Worm (Caenorhabditis elegans) whole organism, early embryonic: ENCODE data around the gene C15B12.3.

Source experiments
- B0310.2 ChIP-seq: sonication (generic microtip); optimal IDR thresholded peaks from 2 replicates; lab custom pipeline; 2016; ENCODE audit warnings: mild to moderate bottlenecking, missing genetic modification characterization, missing compliant biosample characterization
- F13C5.2 ChIP-seq: sonication (generic microtip); optimal IDR thresholded peaks from 2 replicates; lab custom pipeline; 2017; ENCODE audit warnings: mild to moderate bottlenecking, missing genetic modification characterization, inconsistent platforms, missing compliant biosample characterization
- aly-1 ChIP-seq: sonication (generic microtip); optimal IDR thresholded peaks from 2 replicates; lab custom pipeline; 2016; ENCODE audit warnings: missing genetic modification characterization, missing compliant biosample characterization
- ama-1 ChIP-seq: fragments of 150-350 bp; optimal IDR thresholded peaks from 2 replicates; lab custom pipeline; 2014
- ceh-13 ChIP-seq: fragments of 200-800 bp; sonication (Bioruptor generic); optimal IDR thresholded peaks from 2 replicates; lab custom pipeline; 2018; ENCODE audit warnings: mild to moderate bottlenecking, missing genetic modification characterization, missing compliant biosample characterization
- ceh-36 ChIP-seq: sonication (generic microtip); optimal IDR thresholded peaks from 2 replicates; lab custom pipeline; 2016; ENCODE audit warnings: missing genetic modification characterization, inconsistent platforms, missing compliant biosample characterization
- ets-7 ChIP-seq: sonication (generic microtip); optimal IDR thresholded peaks from 2 replicates; lab custom pipeline; 2016; ENCODE audit warnings: missing genotype, missing genetic modification characterization, missing compliant biosample characterization
- flt-1 ChIP-seq: fragments of 200-800 bp; sonication (Bioruptor generic); IDR thresholded peaks from 2 replicates; pipeline ENCODE4 v1.3.6; 2022; ENCODE audit warnings: missing genetic modification characterization, missing compliant biosample characterization
- hmbx-1 ChIP-seq: sonication (generic microtip); optimal IDR thresholded peaks from 2 replicates; lab custom pipeline; 2016; ENCODE audit warnings: mild to moderate bottlenecking, missing genetic modification characterization, missing compliant biosample characterization
- hmg-4 ChIP-seq: fragments of 200-800 bp; sonication (Bioruptor generic); optimal IDR thresholded peaks from 2 replicates; lab custom pipeline; 2018; ENCODE audit warnings: mild to moderate bottlenecking, missing genetic modification characterization, missing compliant biosample characterization
- hnd-1 ChIP-seq: sonication (generic microtip); optimal IDR thresholded peaks from 2 replicates; lab custom pipeline; 2016; ENCODE audit warnings: missing genetic modification characterization, missing compliant biosample characterization
- pes-1 ChIP-seq: fragments of 200-800 bp; sonication (Bioruptor generic); IDR thresholded peaks from 2 replicates; pipeline ENCODE4 v1.3.6; 2022; ENCODE audit warnings: missing genetic modification reagents, missing genetic modification characterization, missing compliant biosample characterization
- scrt-1 ChIP-seq: fragments of 200-800 bp; sonication (Bioruptor generic); IDR thresholded peaks from 2 replicates; pipeline ENCODE4 v1.3.6; 2022; ENCODE audit warnings: missing genetic modification characterization, missing compliant biosample characterization
- sea-1 ChIP-seq: fragments of 200-800 bp; sonication (Bioruptor generic); conservative IDR thresholded peaks from 2 replicates; pipeline ENCODE4 v1.3.6; 2022; ENCODE audit warnings: missing genetic modification characterization, missing compliant biosample characterization
- tbx-11 ChIP-seq: fragments of 200-800 bp; sonication (Bioruptor generic); IDR thresholded peaks from 2 replicates; pipeline ENCODE4 v1.3.6; 2022; ENCODE audit warnings: missing genetic modification characterization, missing compliant biosample characterization
- tbx-37 ChIP-seq: fragments of 200-800 bp; sonication (Bioruptor generic); conservative IDR thresholded peaks from 2 replicates; pipeline ENCODE4 v1.3.6; 2022; ENCODE audit warnings: missing genetic modification reagents, missing genetic modification characterization, missing compliant biosample characterization
- tra-4 ChIP-seq: sonication (generic microtip); optimal IDR thresholded peaks from 2 replicates; lab custom pipeline; 2017; ENCODE audit warnings: missing genetic modification characterization, missing compliant biosample characterization

Gene C15B12.3

DNA sequence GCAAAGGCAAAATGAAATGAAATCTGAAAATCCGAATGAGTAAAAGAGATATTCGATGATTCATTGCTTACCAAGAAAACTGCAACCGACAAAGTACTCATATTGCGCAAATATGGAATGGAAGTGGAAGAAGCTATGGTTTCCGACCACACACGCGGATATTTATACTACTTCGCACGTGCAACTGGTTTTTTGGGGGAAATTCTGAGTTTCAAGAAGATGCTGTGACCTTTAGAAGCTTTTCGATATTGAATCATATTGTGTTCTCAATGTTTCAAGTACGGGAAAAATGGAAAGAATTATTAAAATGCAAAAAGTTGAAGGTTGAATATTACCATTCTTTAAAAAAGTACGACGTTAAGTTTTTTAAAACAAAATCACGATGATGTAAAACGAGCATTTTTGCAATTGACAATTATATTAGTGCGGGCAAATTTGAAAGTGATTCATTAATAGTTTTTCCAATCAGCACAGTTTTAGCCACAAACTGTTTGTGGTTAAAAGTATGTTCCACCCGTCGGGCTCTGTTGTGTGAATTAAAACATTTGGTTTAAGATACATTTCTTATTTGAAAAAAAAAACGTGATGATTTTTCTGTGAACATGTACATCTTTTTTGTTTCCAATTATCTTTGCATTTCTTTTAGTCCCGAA is 16.4 kb downstream of the C15B12.3 start, which contains the start of the genes grl-6 and K10C2.6:
Gene grl-6 (minus strand): TSS at position 101 of the 653 bp plus-strand sequence.
Gene K10C2.6 (plus strand): TSS at position 603 of the 653 bp plus-strand sequence.
- no peak for TF ChIP-seq tbx-11 (GFP tag; lab: Robert Waterston, UW)
- TF ChIP-seq tra-4 (tag; lab: Kevin White, UChicago), result no peak
- no peak for TF ChIP-seq ama-1 (lab: Kevin White, UChicago)
- TF ChIP-seq aly-1 (tag; lab: Kevin White, UChicago), result no peak
- no peak for TF ChIP-seq ceh-36 (tag; lab: Kevin White, UChicago)
- no peak for TF ChIP-seq pes-1 (GFP tag; lab: Robert Waterston, UW)

DNA sequence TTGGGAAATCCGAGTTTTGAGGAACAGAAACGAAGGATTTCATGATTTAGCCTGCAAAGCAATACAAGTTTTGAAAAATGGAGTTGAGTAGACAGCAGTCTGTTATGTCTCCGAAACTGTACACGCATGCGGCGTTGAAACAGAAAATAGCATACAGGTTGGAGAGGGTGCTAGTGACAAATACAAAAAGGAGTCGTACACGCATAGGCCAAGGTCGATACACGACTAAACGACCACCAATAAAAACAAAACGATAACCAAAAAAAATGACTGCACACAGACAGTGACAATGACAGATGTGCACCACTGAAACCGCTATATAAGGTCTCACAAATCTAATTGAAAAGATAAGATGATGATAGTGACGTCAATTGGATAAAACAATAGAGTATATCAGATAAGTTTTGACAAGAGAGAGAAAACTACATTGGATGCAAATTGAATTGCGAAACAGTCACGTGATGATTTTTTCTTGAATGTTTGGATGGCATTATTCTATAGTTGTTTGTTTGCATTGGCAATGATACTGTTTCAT is 18.4 kb downstream of the C15B12.3 start, which contains the start of gene fah-1:
Gene fah-1 (minus strand): TSS at position 51 of the 535 bp plus-strand sequence.
- no peak for TF ChIP-seq ceh-13 (GFP tag; lab: Kevin White, UChicago)
- TF ChIP-seq hmbx-1, result no peak
- TF ChIP-seq aly-1 (tag; lab: Kevin White, UChicago), result no peak
- TF ChIP-seq ama-1 (lab: Kevin White, UChicago), result no peak
- TF ChIP-seq tbx-37 (GFP tag; lab: Robert Waterston, UW), result no peak
- no peak for TF ChIP-seq flt-1
- no peak for TF ChIP-seq ets-7 (tag; lab: Kevin White, UChicago)
- no peak for TF ChIP-seq hmg-4 (GFP tag; lab: Kevin White, UChicago)
- TF ChIP-seq ceh-36 (tag; lab: Kevin White, UChicago), result no peak
- TF ChIP-seq scrt-1, result no peak
- no peak for TF ChIP-seq tbx-11 (GFP tag; lab: Robert Waterston, UW)
- no peak for TF ChIP-seq sea-1 (GFP tag; lab: Robert Waterston, UW)
- no peak for TF ChIP-seq F13C5.2 (tag; lab: Kevin White, UChicago)
- TF ChIP-seq pes-1 (GFP tag; lab: Robert Waterston, UW), result no peak
- TF ChIP-seq hnd-1 (tag; lab: Kevin White, UChicago), result no peak
- no peak for TF ChIP-seq tra-4 (tag; lab: Kevin White, UChicago)
- no peak for TF ChIP-seq B0310.2 (tag; lab: Kevin White, UChicago)

DNA sequence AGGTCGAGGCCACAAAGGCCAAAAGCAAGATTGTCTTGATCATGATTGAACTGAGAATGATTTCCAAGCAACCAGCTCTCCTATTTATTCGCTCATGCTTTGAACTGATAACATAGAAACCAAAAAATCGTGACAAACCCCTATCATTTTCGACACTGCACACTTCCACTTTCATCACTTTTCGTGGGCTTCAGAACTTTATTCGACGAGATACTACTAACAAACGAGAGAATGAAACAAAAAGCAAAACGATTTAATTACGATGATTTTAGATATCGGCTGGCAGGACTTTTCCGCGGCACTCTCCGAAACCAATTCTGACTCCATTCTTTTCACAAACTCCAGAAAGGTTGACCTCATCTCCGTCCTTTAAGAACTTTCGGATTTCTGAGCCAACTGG is 20.8 kb downstream of the C15B12.3 start, which contains the start of gene asp-14:
Gene asp-14 (minus strand): TSS at position 101 of the 400 bp plus-strand sequence.
- TF ChIP-seq hmbx-1 (no peak), B0310.2 (tag; lab: Kevin White, UChicago) (no peak), ceh-36 (tag; lab: Kevin White, UChicago) (no peak), tbx-37 (GFP tag; lab: Robert Waterston, UW) (no peak), ama-1 (lab: Kevin White, UChicago) (no peak), hmg-4 (GFP tag; lab: Kevin White, UChicago) (no peak), hnd-1 (tag; lab: Kevin White, UChicago) (no peak), F13C5.2 (tag; lab: Kevin White, UChicago) (no peak), tbx-11 (GFP tag; lab: Robert Waterston, UW) (no peak), flt-1 (no peak), sea-1 (GFP tag; lab: Robert Waterston, UW) (no peak), tra-4 (tag; lab: Kevin White, UChicago) (no peak)

DNA sequence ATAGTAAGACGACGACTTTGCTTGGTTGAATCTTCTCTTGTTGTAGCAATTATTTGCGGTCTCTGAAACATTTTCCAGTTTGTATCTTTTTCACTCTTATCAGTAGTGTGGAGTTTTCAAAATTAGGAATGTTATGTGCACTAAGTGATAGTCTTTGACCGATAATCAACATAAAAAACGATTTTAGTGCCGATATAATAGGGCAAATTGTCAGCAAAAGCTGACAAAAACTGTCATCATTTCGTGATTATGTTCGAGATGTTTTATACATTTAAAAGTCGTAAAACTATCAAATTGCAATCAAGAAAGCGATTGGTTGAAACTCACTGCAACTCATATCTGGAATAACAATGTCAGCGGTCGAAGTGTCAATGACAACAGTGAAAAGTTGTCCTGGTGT is 22.1 kb downstream of the C15B12.3 start:
- TF ChIP-seq hmbx-1, result no peak

DNA sequence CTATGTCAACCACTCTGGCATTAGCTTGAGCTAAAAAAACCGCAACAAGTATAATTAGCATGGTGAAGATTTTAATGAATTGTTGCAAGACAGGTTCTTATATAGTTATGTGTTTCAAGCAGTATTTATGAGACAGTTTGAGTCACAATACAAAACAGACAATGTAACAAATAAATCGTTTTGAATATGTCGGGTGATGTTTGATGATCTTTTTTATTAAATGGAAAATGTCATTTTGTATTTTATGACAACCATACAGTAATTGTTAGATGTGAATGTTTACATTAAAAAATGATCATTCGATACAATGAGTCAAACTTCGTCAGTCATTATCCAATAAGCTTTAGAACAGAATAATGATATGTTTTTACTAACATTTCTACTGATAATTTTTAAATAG is 24.0 kb downstream of the C15B12.3 start, which contains the start of gene K10C2.7:
Gene K10C2.7 (minus strand): TSS at position 101 of the 400 bp plus-strand sequence.
- TF ChIP-seq ets-7 (tag; lab: Kevin White, UChicago) (no peak), B0310.2 (tag; lab: Kevin White, UChicago) (no peak), tbx-11 (GFP tag; lab: Robert Waterston, UW) (no peak), hmbx-1 (no peak), ama-1 (lab: Kevin White, UChicago) (no peak), ceh-13 (GFP tag; lab: Kevin White, UChicago) (no peak), tbx-37 (GFP tag; lab: Robert Waterston, UW) (no peak), sea-1 (GFP tag; lab: Robert Waterston, UW) (no peak), hmg-4 (GFP tag; lab: Kevin White, UChicago) (no peak), tra-4 (tag; lab: Kevin White, UChicago) (no peak), flt-1 (no peak), hnd-1 (tag; lab: Kevin White, UChicago) (no peak), scrt-1 (no peak), pes-1 (GFP tag; lab: Robert Waterston, UW) (no peak)

DNA sequence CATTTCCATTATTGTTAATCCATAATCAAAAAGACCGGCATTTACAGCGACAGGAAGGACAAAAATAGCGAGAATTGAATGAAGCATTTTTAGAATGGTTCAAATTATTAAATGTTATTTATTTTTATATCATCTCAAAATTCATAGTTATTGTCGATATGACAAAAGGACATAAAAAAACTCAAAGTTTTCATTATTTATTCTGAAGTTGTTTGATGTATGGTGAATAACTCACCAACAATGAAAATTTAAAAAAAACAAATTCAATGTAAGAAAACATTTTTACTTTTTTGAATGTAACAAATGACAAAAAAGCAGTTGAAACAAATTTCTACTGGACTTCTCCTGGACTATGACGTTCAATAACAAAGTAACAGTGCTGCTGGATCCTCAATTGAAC is 26.9 kb downstream of the C15B12.3 start, which contains the start of gene K10C2.14:
Gene K10C2.14 (minus strand): TSS at position 101 of the 400 bp plus-strand sequence.
- no peak for TF ChIP-seq ets-7 (tag; lab: Kevin White, UChicago)
- TF ChIP-seq tbx-11 (GFP tag; lab: Robert Waterston, UW), result no peak
- no peak for TF ChIP-seq flt-1
- TF ChIP-seq hmbx-1, result no peak
- no peak for TF ChIP-seq tra-4 (tag; lab: Kevin White, UChicago)
- TF ChIP-seq B0310.2 (tag; lab: Kevin White, UChicago), result no peak
- TF ChIP-seq F13C5.2 (tag; lab: Kevin White, UChicago), result no peak
- TF ChIP-seq aly-1 (tag; lab: Kevin White, UChicago), result no peak
- no peak for TF ChIP-seq pes-1 (GFP tag; lab: Robert Waterston, UW)
- no peak for TF ChIP-seq sea-1 (GFP tag; lab: Robert Waterston, UW)
- no peak for TF ChIP-seq hnd-1 (tag; lab: Kevin White, UChicago)
- no peak for TF ChIP-seq scrt-1
- TF ChIP-seq tbx-37 (GFP tag; lab: Robert Waterston, UW), result no peak
- no peak for TF ChIP-seq hmg-4 (GFP tag; lab: Kevin White, UChicago)

DNA sequence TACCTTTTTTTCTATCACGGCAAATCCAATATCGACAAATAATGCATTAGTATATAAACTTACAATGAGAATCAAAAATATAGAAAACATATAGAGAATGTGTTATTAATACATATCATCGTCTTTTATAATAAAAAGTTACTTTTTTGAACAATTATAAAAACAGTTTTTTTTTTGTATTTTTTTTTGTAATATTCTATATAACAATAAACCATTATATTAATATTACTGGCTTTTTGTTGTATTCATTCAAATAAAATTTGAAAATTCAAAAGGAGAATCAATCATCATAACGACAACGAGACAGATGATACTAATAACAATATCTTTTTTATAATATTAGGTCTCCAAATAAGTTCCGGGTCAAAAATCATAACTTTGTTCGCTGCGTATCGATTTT is 29.8 kb downstream of the C15B12.3 start, which contains the start of gene K10C2.8:
Gene K10C2.8 (minus strand): TSS at position 101 of the 400 bp plus-strand sequence.
- no peak for TF ChIP-seq hmg-4 (GFP tag; lab: Kevin White, UChicago)
- no peak for TF ChIP-seq F13C5.2 (tag; lab: Kevin White, UChicago)
- TF ChIP-seq ama-1 (lab: Kevin White, UChicago), result no peak
- no peak for TF ChIP-seq flt-1
- no peak for TF ChIP-seq ceh-36 (tag; lab: Kevin White, UChicago)
